Worm (Caenorhabditis elegans): Measurements from ENCODE around the gene W10G11.1.

DNA sequence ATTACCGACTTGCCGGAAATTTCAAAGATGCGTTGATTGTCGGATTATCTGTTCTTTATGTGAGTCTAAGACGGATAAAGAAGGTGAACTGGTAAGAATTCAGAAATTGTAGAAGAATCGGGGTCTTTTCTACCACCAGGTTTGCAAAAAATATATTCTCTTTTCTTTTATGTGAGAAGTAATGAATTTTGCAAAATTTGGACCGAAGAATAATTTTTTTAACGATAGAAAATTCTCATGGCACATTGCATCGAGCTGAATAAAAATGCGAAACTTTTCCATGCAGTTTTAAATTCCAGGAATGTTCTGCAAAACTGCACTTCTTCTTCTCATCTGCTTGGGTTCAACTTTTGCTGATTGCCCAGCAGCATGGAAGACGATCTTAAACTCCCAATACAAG, 12.8 kb upstream of the W10G11.1 start, which contains the start of gene clec-130:
- no peak for TF ChIP-seq dao-5 (tag; optimal IDR thresholded peaks at IDR 0.05)
- no peak for TF ChIP-seq him-1 (tag; optimal IDR thresholded peaks at IDR 0.05)

All from whole organism, L4/young adult.